Fruit fly (Drosophila melanogaster) whole organism, embryonic: ENCODE data around the gene fred.

Experiments
- ATbp ChIP-seq: fragments of 200-800 bp; sonication (Bioruptor generic); optimal IDR thresholded peaks from 2 replicates; lab custom pipeline; 2017; ENCODE audit warnings: missing biosample characterization, mild to moderate bottlenecking, missing genetic modification characterization, missing genetic modification reagents
- Bteb2 ChIP-seq: fragments of 200-800 bp; sonication (Bioruptor generic); optimal IDR thresholded peaks from 2 replicates; lab custom pipeline; 2016; ENCODE audit warnings: missing biosample characterization, missing genetic modification characterization
- CG11695 ChIP-seq: fragments of 200-800 bp; sonication (Bioruptor generic); IDR thresholded peaks from 3 replicates; pipeline ENCODE4 v1.3.6; 2022; ENCODE audit warnings: missing biosample characterization, missing genetic modification characterization
- CG12769 ChIP-seq: fragments of 200-800 bp; sonication (Bioruptor generic); optimal IDR thresholded peaks from 2 replicates; lab custom pipeline; 2019; ENCODE audit warnings: missing biosample characterization, mild to moderate bottlenecking, missing genetic modification characterization, moderate library complexity
- CG12942 ChIP-seq: fragments of 200-800 bp; sonication (Bioruptor generic); optimal IDR thresholded peaks from 3 replicates; lab custom pipeline; 2016; ENCODE audit warnings: missing biosample characterization, missing genetic modification characterization
- CG14441 ChIP-seq: fragments of 200-800 bp; sonication (Bioruptor generic); IDR thresholded peaks from 2 replicates; pipeline ENCODE4 v1.3.6; 2022; ENCODE audit warnings: missing biosample characterization, missing genetic modification characterization
- CG15479 ChIP-seq: fragments of 200-800 bp; sonication (Bioruptor generic); optimal IDR thresholded peaks from 3 replicates; lab custom pipeline; 2019; ENCODE audit warnings: missing biosample characterization, mild to moderate bottlenecking, missing genetic modification characterization, moderate library complexity
- CG1832 ChIP-seq: fragments of 200-800 bp; sonication (Bioruptor generic); optimal IDR thresholded peaks from 2 replicates; lab custom pipeline; 2017; ENCODE audit warnings: missing biosample characterization, mild to moderate bottlenecking, missing genetic modification characterization, inconsistent platforms
- CG2199 ChIP-seq: fragments of 200-800 bp; sonication (Bioruptor generic); IDR thresholded peaks from 3 replicates; pipeline ENCODE4 v1.3.6; 2022; ENCODE audit warnings: missing biosample characterization, missing genetic modification characterization
- CG2712 ChIP-seq: fragments of 200-800 bp; optimal IDR thresholded peaks from 3 replicates; lab custom pipeline; 2019; ENCODE audit warnings: missing biosample characterization, mild to moderate bottlenecking, missing genetic modification characterization, moderate library complexity
- CG30403 ChIP-seq: fragments of 200-800 bp; sonication (Bioruptor generic); optimal IDR thresholded peaks from 3 replicates; lab custom pipeline; 2016; ENCODE audit warnings: missing biosample characterization, missing genetic modification characterization
- CG4328 ChIP-seq: fragments of 200-800 bp; sonication (Bioruptor generic); optimal IDR thresholded peaks from 3 replicates; lab custom pipeline; 2017; ENCODE audit warnings: missing biosample characterization, missing genetic modification reagents, missing genetic modification characterization
- CG4404 ChIP-seq: fragments of 200-800 bp; sonication (Bioruptor generic); IDR thresholded peaks from 2 replicates; pipeline ENCODE4 v1.3.6; 2022; ENCODE audit warnings: missing biosample characterization, missing genetic modification characterization
- CG6175 ChIP-seq: fragments of 200-800 bp; sonication (Bioruptor generic); IDR thresholded peaks from 3 replicates; pipeline ENCODE4 v1.3.6; 2022; ENCODE audit warnings: missing biosample characterization, missing genetic modification characterization
- CG9727 ChIP-seq: fragments of 200-800 bp; sonication (Bioruptor generic); optimal IDR thresholded peaks from 3 replicates; lab custom pipeline; 2017; ENCODE audit warnings: missing biosample characterization, mild to moderate bottlenecking, missing genetic modification characterization
- Drgx ChIP-seq: fragments of 200-800 bp; sonication (Bioruptor generic); IDR thresholded peaks from 2 replicates; pipeline ENCODE4 v1.3.6; 2022; ENCODE audit warnings: missing biosample characterization, missing genetic modification characterization
- Eip74EF ChIP-seq, 2 experiments: fragments of 200-800 bp in 1 of 2; fragments of >200 bp in 1 of 2; sonication (Bioruptor generic) in 1 of 2; optimal IDR thresholded peaks; 2 replicates each; lab custom pipeline; 2017 to 2019; ENCODE audit warnings: missing biosample characterization in 2 of 2, missing genetic modification characterization in 2 of 2, mild to moderate bottlenecking in 1 of 2, moderate library complexity in 1 of 2
- Ets65A ChIP-seq: fragments of 200-800 bp; sonication (Bioruptor generic); peaks from one replicate; lab custom pipeline; 2016; ENCODE audit warnings: missing biosample characterization, missing genetic modification characterization
- Hmr ChIP-seq: fragments of 200-800 bp; sonication (Bioruptor generic); optimal IDR thresholded peaks from 3 replicates; lab custom pipeline; 2017; ENCODE audit warnings: mild to moderate bottlenecking, missing biosample characterization, missing genetic modification reagents, missing genetic modification characterization
- NFAT ChIP-seq: fragments of 200-800 bp; sonication (Bioruptor generic); IDR thresholded peaks from 2 replicates; pipeline ENCODE4 v1.3.6; 2022; ENCODE audit warnings: missing biosample characterization, missing genetic modification characterization
- Oaz ChIP-seq: fragments of 200-800 bp; sonication (Bioruptor generic); IDR thresholded peaks from 2 replicates; pipeline ENCODE4 v1.3.6; 2022; ENCODE audit warnings: missing biosample characterization, missing genetic modification characterization
- Trl ChIP-seq, 3 experiments: fragments of >200 bp in 2 of 3; fragments of 200-800 bp in 1 of 3; sonication (Bioruptor generic) in 1 of 3; optimal IDR thresholded peaks; 2 replicates in 1 of 3; 3 replicates in 2 of 3; lab custom pipeline; 2016 to 2017; ENCODE audit warnings: missing biosample characterization in 1 of 3, missing genetic modification characterization in 1 of 3
- Xrp1 ChIP-seq: fragments of 200-800 bp; sonication (Bioruptor generic); IDR thresholded peaks from 2 replicates; pipeline ENCODE4 v1.3.6; 2022; ENCODE audit warnings: missing biosample characterization, missing genetic modification characterization
- al ChIP-seq: fragments of 200-800 bp; sonication (Bioruptor generic); IDR thresholded peaks from 2 replicates; pipeline ENCODE4 v1.3.6; 2022; ENCODE audit warnings: missing biosample characterization, missing genetic modification characterization
- bab2 ChIP-seq: fragments of 200-800 bp; sonication (Bioruptor generic); optimal IDR thresholded peaks from 2 replicates; lab custom pipeline; 2016; ENCODE audit warnings: missing biosample characterization, missing genetic modification characterization
- br ChIP-seq: fragments of >200 bp; optimal IDR thresholded peaks from 2 replicates; lab custom pipeline; 2017
- bsh ChIP-seq, 2 experiments: fragments of 200-800 bp; sonication (Bioruptor generic); optimal IDR thresholded peaks; 2 replicates each; lab custom pipeline; 2017 to 2018; ENCODE audit warnings: mild to moderate bottlenecking in 2 of 2, missing biosample characterization in 2 of 2, missing genetic modification characterization in 2 of 2, moderate library complexity in 1 of 2
- ci ChIP-seq: fragments of 200-800 bp; sonication (Bioruptor generic); IDR thresholded peaks from 3 replicates; pipeline ENCODE4 v1.3.6; 2022; ENCODE audit warnings: missing biosample characterization, missing genetic modification characterization
- eve ChIP-seq, 2 experiments: fragments of >200 bp; optimal IDR thresholded peaks; 2 replicates each; lab custom pipeline; 2017; ENCODE audit warnings: missing biosample characterization in 2 of 2, missing genetic modification characterization in 2 of 2
- fd96Cb ChIP-seq: fragments of 200-800 bp; sonication (Bioruptor generic); optimal IDR thresholded peaks from 2 replicates; lab custom pipeline; 2018; ENCODE audit warnings: missing biosample characterization, mild to moderate bottlenecking, missing genetic modification characterization, moderate library complexity
- grau ChIP-seq: fragments of 200-800 bp; optimal IDR thresholded peaks from 3 replicates; lab custom pipeline; 2019; ENCODE audit warnings: missing biosample characterization, mild to moderate bottlenecking, missing genetic modification characterization, moderate library complexity
- gro ChIP-seq: fragments of 200-800 bp; sonication (Bioruptor generic); optimal IDR thresholded peaks from 2 replicates; lab custom pipeline; 2016; ENCODE audit warnings: missing biosample characterization, missing genetic modification characterization
- ken ChIP-seq: fragments of 200-800 bp; sonication (Bioruptor generic); IDR thresholded peaks from 3 replicates; pipeline ENCODE4 v1.3.6; 2022; ENCODE audit warnings: missing biosample characterization, missing genetic modification characterization
- kni ChIP-seq: fragments of 200-800 bp; sonication (Bioruptor generic); optimal IDR thresholded peaks from 3 replicates; lab custom pipeline; 2017; ENCODE audit warnings: mild to moderate bottlenecking, missing biosample characterization, missing genetic modification reagents, missing genetic modification characterization
- knrl ChIP-seq: fragments of 200-800 bp; sonication (Bioruptor generic); IDR thresholded peaks from 3 replicates; pipeline ENCODE4 v1.3.6; 2022; ENCODE audit warnings: missing biosample characterization, missing genetic modification characterization; ENCODE audit not compliant: partially characterized antibody
- lola ChIP-seq, 3 experiments: fragments of >200 bp in 2 of 3; fragments of 200-800 bp in 1 of 3; sonication (Bioruptor generic) in 1 of 3; optimal IDR thresholded peaks; 2 replicates each; lab custom pipeline; 2017 to 2019; ENCODE audit warnings: missing biosample characterization in 3 of 3, missing genetic modification characterization in 3 of 3, mild to moderate bottlenecking in 1 of 3, moderate library complexity in 1 of 3
- nerfin-1 ChIP-seq: fragments of 200-800 bp; sonication (Bioruptor generic); optimal IDR thresholded peaks from 3 replicates; lab custom pipeline; 2019; ENCODE audit warnings: missing biosample characterization, mild to moderate bottlenecking, missing genetic modification characterization, moderate library complexity
- nerfin-2 ChIP-seq: fragments of 200-800 bp; sonication (Bioruptor generic); IDR thresholded peaks from 2 replicates; pipeline ENCODE4 v1.3.6; 2022; ENCODE audit warnings: missing biosample characterization, missing genetic modification characterization; ENCODE audit not compliant: partially characterized antibody
- oc ChIP-seq: fragments of 200-800 bp; sonication (Bioruptor generic); optimal IDR thresholded peaks from 2 replicates; lab custom pipeline; 2018; ENCODE audit warnings: missing biosample characterization, mild to moderate bottlenecking, missing genetic modification characterization, moderate library complexity
- prd ChIP-seq, 3 experiments: fragments of >200 bp in 2 of 3; fragments of 200-800 bp in 1 of 3; sonication (Bioruptor generic) in 1 of 3; optimal IDR thresholded peaks in 2 of 3; IDR thresholded peaks in 1 of 3; 2 replicates in 2 of 3; 3 replicates in 1 of 3; pipeline versions ENCODE4 v1.3.6 to Lab custom; 2017 to 2022; ENCODE audit warnings: missing biosample characterization in 1 of 3, missing genetic modification characterization in 1 of 3
- pros ChIP-seq: fragments of 200-800 bp; sonication (Bioruptor generic); optimal IDR thresholded peaks from 3 replicates; lab custom pipeline; 2019; ENCODE audit warnings: missing biosample characterization, mild to moderate bottlenecking, missing genetic modification characterization, moderate library complexity
- sens ChIP-seq: fragments of 200-800 bp; sonication (Bioruptor generic); peaks from one replicate; lab custom pipeline; 2016; ENCODE audit warnings: missing biosample characterization, missing genetic modification characterization
- zfh1 ChIP-seq: fragments of 200-800 bp; sonication (Bioruptor generic); IDR thresholded peaks from 3 replicates; pipeline ENCODE4 v1.3.6; 2022; ENCODE audit warnings: missing biosample characterization, missing genetic modification characterization

The fred gene

dm6 chr2L:4028697-4029096, 37.2 kb upstream of the fred start (continued):
- TF ChIP-seq Eip74EF (GFP tag; optimal IDR thresholded peaks at IDR 0.05; lab: Kevin White, UChicago): no peak
- TF ChIP-seq fd96Cb (tag; lab: Kevin White, UChicago): no peak
- TF ChIP-seq CG6175 (GFP tag; lab: Robert Waterston, UW): no peak
- TF ChIP-seq ci: no peak
- TF ChIP-seq Hmr (GFP tag; lab: Kevin White, UChicago): no peak
- TF ChIP-seq Ets65A (GFP tag; lab: Kevin White, UChicago): no peak
- TF ChIP-seq gro (GFP tag; lab: Kevin White, UChicago): no peak
- no peak for TF ChIP-seq NFAT (GFP tag; lab: Robert Waterston, UW)
- TF ChIP-seq pros (GFP tag; lab: Kevin White, UChicago): peak; percentile 96
- peak; percentile 58 for TF ChIP-seq kni (GFP tag; lab: Kevin White, UChicago)
- TF ChIP-seq CG4328 (GFP tag; lab: Kevin White, UChicago): no peak
- TF ChIP-seq oc (tag; lab: Kevin White, UChicago): peak; percentile 17
- no peak for TF ChIP-seq knrl (GFP tag; lab: Robert Waterston, UW)
- TF ChIP-seq bab2 (GFP tag; lab: Kevin White, UChicago): no peak
- peak; percentile 69; the same call in 2 of the 3 replicates for TF ChIP-seq CG2199 (GFP tag; lab: Robert Waterston, UW)
- TF ChIP-seq CG15479 (GFP tag; lab: Kevin White, UChicago): peak; percentile 77
- TF ChIP-seq ken (GFP tag; lab: Robert Waterston, UW): no peak
- TF ChIP-seq lola (GFP tag; optimal IDR thresholded peaks at IDR 0.05; lab: Kevin White, UChicago): no peak
- TF ChIP-seq CG12769 (tag; lab: Kevin White, UChicago): no peak
- no peak for TF ChIP-seq CG30403 (GFP tag; lab: Kevin White, UChicago)
- TF ChIP-seq ATbp: no peak
- no peak for TF ChIP-seq CG11695
- TF ChIP-seq Oaz: no peak
- no peak for TF ChIP-seq nerfin-1 (tag; lab: Kevin White, UChicago)
- peak; percentile 64 for TF ChIP-seq CG1832
- TF ChIP-seq eve (GFP tag; optimal IDR thresholded peaks at IDR 0.05; lab: Kevin White, UChicago): no peak

- peak; percentile 45; the same call in 1 of the 2 replicates for TF ChIP-seq Xrp1 (GFP tag; lab: Robert Waterston, UW)
- TF ChIP-seq prd (optimal IDR thresholded peaks at IDR 0.05; lab: Kevin White, UChicago): no peak
- peak; percentile 39; the same call in 1 of the 3 replicates for TF ChIP-seq prd (GFP tag; IDR thresholded peaks at IDR 0.05; lab: Robert Waterston, UW)
- no peak for TF ChIP-seq CG9727
- TF ChIP-seq grau (tag; lab: Kevin White, UChicago): peak; percentile 1
- peak in 1 of 2 experiments; percentile 14 for TF ChIP-seq bsh (GFP tag; optimal IDR thresholded peaks at IDR 0.05; lab: Kevin White, UChicago)
- no peak for TF ChIP-seq CG4404
- TF ChIP-seq CG6175 (GFP tag; lab: Robert Waterston, UW): no peak
- TF ChIP-seq Drgx (GFP tag; lab: Robert Waterston, UW): peak; percentile 49; the same call in 1 of the 2 replicates
- TF ChIP-seq CG12942 (GFP tag; lab: Kevin White, UChicago): no peak
- peak; percentile 30 for TF ChIP-seq CG2712 (tag; lab: Kevin White, UChicago)
- TF ChIP-seq al: no peak
- TF ChIP-seq Bteb2 (GFP tag; lab: Kevin White, UChicago): no peak
- TF ChIP-seq br (lab: Kevin White, UChicago): no peak
- TF ChIP-seq nerfin-2 (GFP tag; lab: Robert Waterston, UW): no peak
- peak; percentile 43 for TF ChIP-seq sens (GFP tag; lab: Kevin White, UChicago)
- 0 out of 3 replicates have a peak, but pooled peaks have one; percentile 26 for TF ChIP-seq zfh1 (GFP tag; lab: Robert Waterston, UW)
- no peak for TF ChIP-seq CG14441 (GFP tag; lab: Robert Waterston, UW)
- 0 out of 3 replicates have a peak, but pooled peaks have one; percentile 31 for TF ChIP-seq ken (GFP tag; lab: Robert Waterston, UW)
- peak in 1 of 2 experiments; percentile 23 for TF ChIP-seq Trl (optimal IDR thresholded peaks at IDR 0.05; lab: Kevin White, UChicago)
- TF ChIP-seq Trl (GFP tag; optimal IDR thresholded peaks at IDR 0.05; lab: Kevin White, UChicago): no peak
These were observed 36.5 kb upstream of the fred start for dm6 chr2L:4028026-4028425.
